Worm (Caenorhabditis elegans) whole organism, L4 larva: ENCODE results near the gene sipa-1.

Source experiments
- Y105C5A.15 ChIP-seq: fragments of 200-800 bp; sonication (Bioruptor generic); IDR thresholded peaks from 2 replicates; pipeline ENCODE4 v1.3.6; 2022; ENCODE audit warnings: missing genetic modification characterization, missing compliant biosample characterization
- egl-27 ChIP-seq: sonication (generic microtip); optimal IDR thresholded peaks from 3 replicates; lab custom pipeline; 2017; ENCODE audit warnings: missing biosample characterization, missing genetic modification reagents, missing genetic modification characterization
- mep-1 ChIP-seq: fragments of 150-350 bp; sonication (generic microtip); optimal IDR thresholded peaks from 3 replicates; lab custom pipeline; 2014; ENCODE audit warnings: missing biosample characterization, missing genetic modification characterization
- pqm-1 ChIP-seq: sonication (generic microtip); optimal IDR thresholded peaks from 2 replicates; lab custom pipeline; 2017; ENCODE audit warnings: missing biosample characterization, missing genetic modification characterization
- snpc-4 ChIP-seq: fragments of 150-350 bp; optimal IDR thresholded peaks from 2 replicates; lab custom pipeline; 2014; ENCODE audit warnings: missing biosample characterization, missing genetic modification characterization
- ztf-11 ChIP-seq: fragments of 150-350 bp; optimal IDR thresholded peaks from 2 replicates; lab custom pipeline; 2014; ENCODE audit warnings: missing biosample characterization, missing genetic modification characterization

DNA sequence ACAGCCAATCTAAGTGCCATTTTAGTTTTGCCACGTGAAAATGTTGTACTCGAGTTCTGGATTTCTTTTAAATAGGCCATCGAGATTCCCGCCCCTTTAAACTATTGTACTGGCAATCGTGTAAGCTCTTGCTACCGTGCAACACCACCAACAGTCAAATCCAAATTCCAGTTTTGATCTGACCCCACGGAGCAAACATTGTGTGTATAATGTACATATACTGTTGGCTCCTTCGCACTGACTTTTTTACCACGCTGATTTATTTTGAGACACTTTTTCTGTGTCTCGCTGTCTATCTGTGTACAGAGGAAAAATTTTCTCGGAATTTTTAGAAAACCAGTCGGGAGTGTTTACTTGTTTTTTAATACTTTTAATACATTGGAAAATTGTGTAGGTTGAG is 27.0 kb downstream of the sipa-1 start, which contains the start of gene piit-1:
- no peak for TF ChIP-seq Y105C5A.15 (GFP tag; lab: Robert Waterston, UW)
- no peak for TF ChIP-seq pqm-1
- no peak for TF ChIP-seq egl-27
- no peak for TF ChIP-seq ztf-11
- no peak for TF ChIP-seq snpc-4 (tag; lab: Kevin White, UChicago)
- TF ChIP-seq mep-1 (tag; lab: Kevin White, UChicago), result no peak
